Worm (Caenorhabditis elegans) whole organism, early embryonic: ENCODE results near the gene C44C11.6.

ENCODE experiments used
- B0310.2 ChIP-seq: sonication (generic microtip); optimal IDR thresholded peaks from 2 replicates; lab custom pipeline; 2016; ENCODE audit warnings: mild to moderate bottlenecking, missing genetic modification characterization, missing compliant biosample characterization
- F13C5.2 ChIP-seq: sonication (generic microtip); optimal IDR thresholded peaks from 2 replicates; lab custom pipeline; 2017; ENCODE audit warnings: mild to moderate bottlenecking, missing genetic modification characterization, inconsistent platforms, missing compliant biosample characterization
- aly-1 ChIP-seq: sonication (generic microtip); optimal IDR thresholded peaks from 2 replicates; lab custom pipeline; 2016; ENCODE audit warnings: missing genetic modification characterization, missing compliant biosample characterization
- ama-1 ChIP-seq: fragments of 150-350 bp; optimal IDR thresholded peaks from 2 replicates; lab custom pipeline; 2014
- ceh-13 ChIP-seq: fragments of 200-800 bp; sonication (Bioruptor generic); optimal IDR thresholded peaks from 2 replicates; lab custom pipeline; 2018; ENCODE audit warnings: mild to moderate bottlenecking, missing genetic modification characterization, missing compliant biosample characterization
- ceh-36 ChIP-seq: sonication (generic microtip); optimal IDR thresholded peaks from 2 replicates; lab custom pipeline; 2016; ENCODE audit warnings: missing genetic modification characterization, inconsistent platforms, missing compliant biosample characterization
- ets-7 ChIP-seq: sonication (generic microtip); optimal IDR thresholded peaks from 2 replicates; lab custom pipeline; 2016; ENCODE audit warnings: missing genotype, missing genetic modification characterization, missing compliant biosample characterization
- flt-1 ChIP-seq: fragments of 200-800 bp; sonication (Bioruptor generic); IDR thresholded peaks from 2 replicates; pipeline ENCODE4 v1.3.6; 2022; ENCODE audit warnings: missing genetic modification characterization, missing compliant biosample characterization
- hmbx-1 ChIP-seq: sonication (generic microtip); optimal IDR thresholded peaks from 2 replicates; lab custom pipeline; 2016; ENCODE audit warnings: mild to moderate bottlenecking, missing genetic modification characterization, missing compliant biosample characterization
- hmg-4 ChIP-seq: fragments of 200-800 bp; sonication (Bioruptor generic); optimal IDR thresholded peaks from 2 replicates; lab custom pipeline; 2018; ENCODE audit warnings: mild to moderate bottlenecking, missing genetic modification characterization, missing compliant biosample characterization
- hnd-1 ChIP-seq: sonication (generic microtip); optimal IDR thresholded peaks from 2 replicates; lab custom pipeline; 2016; ENCODE audit warnings: missing genetic modification characterization, missing compliant biosample characterization
- pes-1 ChIP-seq: fragments of 200-800 bp; sonication (Bioruptor generic); IDR thresholded peaks from 2 replicates; pipeline ENCODE4 v1.3.6; 2022; ENCODE audit warnings: missing genetic modification reagents, missing genetic modification characterization, missing compliant biosample characterization
- scrt-1 ChIP-seq: fragments of 200-800 bp; sonication (Bioruptor generic); IDR thresholded peaks from 2 replicates; pipeline ENCODE4 v1.3.6; 2022; ENCODE audit warnings: missing genetic modification characterization, missing compliant biosample characterization
- sea-1 ChIP-seq: fragments of 200-800 bp; sonication (Bioruptor generic); conservative IDR thresholded peaks from 2 replicates; pipeline ENCODE4 v1.3.6; 2022; ENCODE audit warnings: missing genetic modification characterization, missing compliant biosample characterization
- tbx-11 ChIP-seq: fragments of 200-800 bp; sonication (Bioruptor generic); IDR thresholded peaks from 2 replicates; pipeline ENCODE4 v1.3.6; 2022; ENCODE audit warnings: missing genetic modification characterization, missing compliant biosample characterization
- tbx-37 ChIP-seq: fragments of 200-800 bp; sonication (Bioruptor generic); conservative IDR thresholded peaks from 2 replicates; pipeline ENCODE4 v1.3.6; 2022; ENCODE audit warnings: missing genetic modification reagents, missing genetic modification characterization, missing compliant biosample characterization
- tra-4 ChIP-seq: sonication (generic microtip); optimal IDR thresholded peaks from 2 replicates; lab custom pipeline; 2017; ENCODE audit warnings: missing genetic modification characterization, missing compliant biosample characterization

The C44C11.6 gene

DNA sequence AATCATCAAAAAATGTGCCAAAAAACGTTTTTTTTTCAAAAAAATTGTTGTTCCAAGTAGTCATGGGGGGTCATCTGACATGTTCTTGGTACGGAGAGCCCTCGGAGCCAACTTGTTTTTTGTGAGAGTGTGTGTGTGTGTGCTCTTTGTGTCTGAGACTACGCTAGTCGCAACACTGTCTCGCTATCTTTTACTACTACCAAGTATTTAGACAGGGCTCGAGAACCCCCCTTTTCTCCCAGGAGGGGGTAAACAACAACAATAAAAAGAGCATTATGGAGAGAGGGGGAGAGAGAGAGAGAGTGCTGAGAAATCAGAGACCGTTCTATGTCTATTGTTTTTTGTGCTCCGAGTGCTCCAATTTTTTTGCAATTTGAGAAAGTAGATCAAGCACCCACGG lies 34.2 kb downstream of the C44C11.6 start:
- no peak for TF ChIP-seq B0310.2 (tag; lab: Kevin White, UChicago)
- TF ChIP-seq ets-7 = no peak
- TF ChIP-seq aly-1 = no peak
- no peak for TF ChIP-seq hmg-4
- TF ChIP-seq pes-1 (GFP tag; lab: Robert Waterston, UW) = no peak
- no peak for TF ChIP-seq sea-1
- no peak for TF ChIP-seq hmbx-1 (tag; lab: Kevin White, UChicago)
- no peak for TF ChIP-seq tra-4 (tag; lab: Kevin White, UChicago)
- TF ChIP-seq ceh-13 = no peak
- no peak for TF ChIP-seq scrt-1
- no peak for TF ChIP-seq ama-1
- no peak for TF ChIP-seq F13C5.2 (tag; lab: Kevin White, UChicago)
- TF ChIP-seq tbx-11 (GFP tag; lab: Robert Waterston, UW) = no peak

- TF ChIP-seq hnd-1 = no peak
- TF ChIP-seq flt-1 (GFP tag; lab: Robert Waterston, UW) = no peak
- no peak for TF ChIP-seq sea-1
- no peak for TF ChIP-seq F13C5.2 (tag; lab: Kevin White, UChicago)
- TF ChIP-seq ets-7 = no peak
- TF ChIP-seq B0310.2 (tag; lab: Kevin White, UChicago) = no peak
- no peak for TF ChIP-seq aly-1
- no peak for TF ChIP-seq scrt-1
- no peak for TF ChIP-seq pes-1 (GFP tag; lab: Robert Waterston, UW)
- TF ChIP-seq tbx-37 = no peak
- TF ChIP-seq ceh-36 (tag; lab: Kevin White, UChicago) = no peak
- TF ChIP-seq tbx-11 (GFP tag; lab: Robert Waterston, UW) = no peak
- no peak for TF ChIP-seq ceh-13
- TF ChIP-seq tra-4 (tag; lab: Kevin White, UChicago) = no peak
- no peak for TF ChIP-seq ama-1
- no peak for TF ChIP-seq hmg-4
Observed at ce11 chrII:12379430-12379829, 34.8 kb downstream of the C44C11.6 start, which contains the start of gene marc-5. marc-5 (minus strand) TSS chrII:12379530.

DNA sequence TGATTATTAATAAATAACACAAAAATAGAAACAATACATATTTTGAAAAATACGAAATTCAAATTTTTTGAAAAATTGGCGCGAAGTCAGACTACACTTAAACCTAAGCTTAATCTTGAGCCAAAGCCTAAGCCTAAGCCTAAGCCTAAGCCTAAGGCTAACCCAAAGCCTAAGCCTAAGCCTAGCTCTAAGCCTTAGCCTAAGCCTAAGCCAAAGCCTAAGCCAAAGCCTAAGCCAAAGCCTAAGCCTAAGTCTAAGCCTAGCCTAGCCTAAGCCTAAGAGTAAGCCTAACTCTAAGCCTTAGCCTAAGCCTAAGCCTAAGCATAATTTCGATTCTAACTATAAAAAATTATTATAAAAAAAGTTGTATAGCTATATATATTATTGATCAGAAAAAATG lies 36.3 kb downstream of the C44C11.6 start:
- TF ChIP-seq ceh-36 (tag; lab: Kevin White, UChicago) (peak; percentile 76), pes-1 (GFP tag; lab: Robert Waterston, UW) (no peak)

DNA sequence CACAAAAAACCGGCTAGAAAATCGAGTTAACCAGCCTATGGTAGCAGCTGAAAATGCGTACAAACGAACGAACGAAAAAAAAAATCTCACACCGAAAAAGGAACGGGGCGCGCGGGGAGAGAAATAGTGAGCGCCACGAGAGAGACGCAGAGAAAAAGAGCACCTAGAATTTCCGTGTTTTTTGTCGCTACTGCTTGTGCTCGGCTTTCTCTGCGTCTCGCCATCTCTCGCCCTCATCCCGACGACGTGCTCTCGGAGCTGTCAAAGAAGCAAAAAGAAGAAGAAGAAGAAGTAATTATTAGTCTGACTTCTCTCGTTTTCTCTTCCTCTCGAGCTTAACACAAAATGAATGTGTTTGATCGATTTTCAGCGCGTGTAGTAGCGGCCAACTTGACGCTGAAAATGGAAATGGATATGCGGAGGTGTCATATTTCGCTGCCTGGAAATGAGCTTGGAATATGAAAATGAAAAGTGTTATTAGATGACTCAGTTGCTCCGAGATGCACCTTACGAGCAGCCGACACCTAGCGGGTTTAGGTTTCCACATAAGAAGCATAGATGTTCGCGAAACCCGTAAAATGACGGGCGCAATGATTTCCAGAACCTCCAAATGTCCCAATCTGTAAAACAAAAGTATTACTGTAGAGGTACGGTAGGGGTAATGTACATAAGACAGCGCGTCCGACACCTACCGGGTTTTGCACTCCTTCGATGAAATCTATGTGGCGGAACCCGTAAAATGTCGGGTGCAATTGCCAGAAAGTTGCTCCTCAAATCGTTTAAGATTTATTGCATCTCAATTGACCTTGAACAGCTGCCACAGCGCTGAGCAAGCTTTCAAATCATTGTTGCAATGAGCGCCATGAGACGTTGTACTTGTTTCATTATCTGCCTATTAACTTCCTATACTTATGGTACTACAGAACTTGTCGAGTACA lies 38.3 kb downstream of the C44C11.6 start, which contains the start of gene btb-14:
btb-14 (plus strand) TSS at position 839 of the 938 bp plus-strand sequence.
- TF ChIP-seq pes-1 (GFP tag; lab: Robert Waterston, UW) (no peak), hmbx-1 (tag; lab: Kevin White, UChicago) (no peak), F13C5.2 (tag; lab: Kevin White, UChicago) (no peak), hnd-1 (no peak)

DNA sequence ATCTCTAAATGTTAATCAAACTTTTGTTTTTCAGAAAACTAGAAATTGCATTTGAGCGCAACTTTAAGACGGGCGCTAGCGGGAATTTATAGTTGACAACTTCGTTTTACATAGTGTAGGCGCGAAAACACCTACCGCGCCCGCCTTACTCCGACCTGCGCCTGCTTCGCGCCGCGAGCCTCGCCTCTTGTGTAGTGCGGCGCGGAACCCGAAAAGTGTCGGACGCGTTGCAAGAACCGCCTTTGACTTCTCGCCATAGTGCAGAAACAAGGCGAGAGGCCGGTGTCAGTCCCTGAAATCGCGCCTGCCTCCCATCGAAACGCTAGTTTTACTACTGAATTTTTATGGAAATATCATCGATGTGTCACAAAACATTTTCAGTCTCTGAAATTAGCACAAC lies 41.2 kb downstream of the C44C11.6 start:
- no peak for TF ChIP-seq aly-1
- TF ChIP-seq B0310.2 (tag; lab: Kevin White, UChicago) = no peak
- no peak for TF ChIP-seq ceh-13
- TF ChIP-seq tbx-11 (GFP tag; lab: Robert Waterston, UW) = no peak
- no peak for TF ChIP-seq tra-4 (tag; lab: Kevin White, UChicago)
- TF ChIP-seq F13C5.2 (tag; lab: Kevin White, UChicago) = no peak
- TF ChIP-seq hmbx-1 (tag; lab: Kevin White, UChicago) = no peak
- TF ChIP-seq pes-1 (GFP tag; lab: Robert Waterston, UW) = no peak
- no peak for TF ChIP-seq ama-1
- TF ChIP-seq ceh-36 (tag; lab: Kevin White, UChicago) = no peak
- TF ChIP-seq scrt-1 = no peak
- TF ChIP-seq flt-1 (GFP tag; lab: Robert Waterston, UW) = no peak
- TF ChIP-seq hnd-1 = no peak
- no peak for TF ChIP-seq hmg-4
- TF ChIP-seq ets-7 = no peak

DNA sequence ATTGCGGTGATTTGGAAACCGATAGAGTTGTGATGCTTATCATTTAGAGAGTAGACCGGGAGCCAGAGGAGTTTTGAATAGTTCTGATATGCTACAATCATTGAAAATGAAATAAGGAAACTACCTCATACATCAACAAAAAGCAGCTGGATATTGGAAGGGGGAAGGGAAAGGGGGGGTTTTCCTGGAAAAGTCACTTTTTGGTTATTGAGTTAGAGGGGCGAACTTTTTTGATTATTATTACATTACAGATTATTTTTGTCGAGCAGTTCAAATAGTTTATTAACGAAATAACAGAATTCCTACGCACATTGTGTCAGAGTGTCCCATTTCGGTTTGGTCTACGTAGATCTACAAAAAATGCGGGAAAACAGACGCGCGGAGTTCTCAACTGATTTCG lies 42.2 kb downstream of the C44C11.6 start, which contains the start of gene sre-42:
sre-42 (minus strand) TSS at position 101 of the 400 bp plus-strand sequence.
- TF ChIP-seq tra-4 (tag; lab: Kevin White, UChicago) (no peak), ceh-13 (no peak), hmg-4 (no peak), ama-1 (no peak), hnd-1 (no peak), sea-1 (no peak), tbx-11 (GFP tag; lab: Robert Waterston, UW) (no peak), B0310.2 (tag; lab: Kevin White, UChicago) (no peak), hmbx-1 (tag; lab: Kevin White, UChicago) (no peak), pes-1 (GFP tag; lab: Robert Waterston, UW) (no peak)

ce11 chrII:12387487-12387886 lies 42.9 kb downstream of the C44C11.6 start:
- TF ChIP-seq F13C5.2 (tag; lab: Kevin White, UChicago) = no peak
- TF ChIP-seq ama-1 = no peak
- TF ChIP-seq hmbx-1 (tag; lab: Kevin White, UChicago) = no peak
- no peak for TF ChIP-seq flt-1 (GFP tag; lab: Robert Waterston, UW)
- TF ChIP-seq pes-1 (GFP tag; lab: Robert Waterston, UW) = no peak
- no peak for TF ChIP-seq hmg-4
- TF ChIP-seq sea-1 = no peak
- no peak for TF ChIP-seq tbx-37
- no peak for TF ChIP-seq ets-7

DNA sequence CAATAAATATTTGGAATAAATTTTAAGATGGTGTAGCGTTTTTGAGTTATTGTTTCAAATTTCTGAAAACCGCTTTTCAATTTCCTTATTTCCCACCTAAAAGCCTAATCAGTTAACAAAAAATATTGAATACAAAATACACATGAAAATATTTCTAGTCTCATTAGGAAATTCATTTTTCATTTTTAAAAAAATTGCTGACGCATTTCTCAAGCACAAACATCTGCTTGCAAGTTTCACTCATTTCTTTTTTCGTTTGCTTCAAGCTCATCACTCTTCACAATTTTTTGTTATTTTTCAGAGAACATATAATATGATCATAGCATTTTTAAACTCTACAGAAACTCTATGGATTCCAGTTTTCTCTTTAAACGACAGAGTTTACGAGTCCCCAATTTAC lies 43.4 kb downstream of the C44C11.6 start, which contains the start of gene sre-41:
sre-41 (plus strand) TSS at position 301 of the 400 bp plus-strand sequence.
- TF ChIP-seq pes-1 (GFP tag; lab: Robert Waterston, UW) (no peak), hmg-4 (no peak), flt-1 (GFP tag; lab: Robert Waterston, UW) (no peak), F13C5.2 (tag; lab: Kevin White, UChicago) (no peak), tra-4 (tag; lab: Kevin White, UChicago) (no peak), sea-1 (no peak), tbx-11 (GFP tag; lab: Robert Waterston, UW) (no peak), hmbx-1 (tag; lab: Kevin White, UChicago) (no peak), aly-1 (no peak), ceh-36 (tag; lab: Kevin White, UChicago) (no peak), tbx-37 (no peak), B0310.2 (tag; lab: Kevin White, UChicago) (no peak), hnd-1 (no peak), ama-1 (no peak), scrt-1 (no peak), ceh-13 (no peak), ets-7 (no peak)
